Worm (Caenorhabditis elegans) whole organism, L1 larva: Measurements from ENCODE around the gene apc-10.

Experiments
- blmp-1 ChIP-seq: fragments of 150-350 bp; optimal IDR thresholded peaks from 2 replicates; lab custom pipeline; 2014; ENCODE audit warnings: missing biosample characterization, missing genetic modification characterization
- ceh-63 ChIP-seq: fragments of 200-800 bp; sonication (Bioruptor generic); optimal IDR thresholded peaks from 2 replicates; lab custom pipeline; 2018; ENCODE audit warnings: mild to moderate bottlenecking, missing genetic modification characterization, missing compliant biosample characterization
- ceh-8 ChIP-seq: fragments of 200-800 bp; sonication (Bioruptor generic); optimal IDR thresholded peaks from 2 replicates; lab custom pipeline; 2018; ENCODE audit warnings: mild to moderate bottlenecking, missing genetic modification characterization, moderate library complexity, missing compliant biosample characterization
- ceh-90 ChIP-seq: sonication (generic microtip); optimal IDR thresholded peaks from 2 replicates; lab custom pipeline; 2016; ENCODE audit warnings: missing genetic modification characterization, missing compliant biosample characterization
- ces-1 ChIP-seq: fragments of 150-350 bp; optimal IDR thresholded peaks from 2 replicates; lab custom pipeline; 2014; ENCODE audit warnings: missing biosample characterization, missing genetic modification reagents, missing genetic modification characterization
- dsc-1 ChIP-seq: sonication (generic microtip); optimal IDR thresholded peaks from 2 replicates; lab custom pipeline; 2016; ENCODE audit warnings: mild to moderate bottlenecking, missing genetic modification characterization, missing compliant biosample characterization
- egl-13 ChIP-seq: sonication (generic microtip); optimal IDR thresholded peaks from 2 replicates; lab custom pipeline; 2016; ENCODE audit warnings: missing genotype, missing genetic modification reagents, missing genetic modification characterization, missing compliant biosample characterization
- egl-27 ChIP-seq, 2 experiments: fragments of 150-350 bp in 1 of 2; sonication (generic microtip); optimal IDR thresholded peaks; 3 replicates each; lab custom pipeline; 2017 to 2018; ENCODE audit warnings: missing biosample characterization in 2 of 2, missing genetic modification characterization in 2 of 2, missing genetic modification reagents in 2 of 2
- elt-3 ChIP-seq, 6 experiments: fragments of 150-350 bp in 1 of 6; sonication (generic microtip); optimal IDR thresholded peaks; 2 replicates each; lab custom pipeline; 2017 to 2018; ENCODE audit warnings: missing biosample characterization in 6 of 6, missing genetic modification characterization in 6 of 6, inconsistent platforms in 1 of 6
- fkh-4 ChIP-seq: sonication (generic microtip); optimal IDR thresholded peaks from 2 replicates; lab custom pipeline; 2016; ENCODE audit warnings: missing compliant biosample characterization, missing genetic modification characterization, borderline replicate concordance
- fkh-8 ChIP-seq: sonication (generic microtip); optimal IDR thresholded peaks from 2 replicates; lab custom pipeline; 2016; ENCODE audit warnings: mild to moderate bottlenecking, missing genetic modification characterization, missing compliant biosample characterization
- grh-1 ChIP-seq: fragments of 200-800 bp; sonication (Bioruptor generic); IDR thresholded peaks from 2 replicates; pipeline ENCODE4 v1.3.6; 2022; ENCODE audit warnings: missing genetic modification reagents, missing genetic modification characterization, missing compliant biosample characterization
- hlh-17 ChIP-seq: fragments of 200-800 bp; sonication (Bioruptor generic); optimal IDR thresholded peaks from 2 replicates; lab custom pipeline; 2018; ENCODE audit warnings: missing genetic modification characterization, mild to moderate bottlenecking, missing compliant biosample characterization, moderate library complexity, borderline replicate concordance
- irx-1 ChIP-seq: sonication (generic microtip); optimal IDR thresholded peaks from 2 replicates; lab custom pipeline; 2016; ENCODE audit warnings: missing genetic modification characterization, missing compliant biosample characterization
- lin-14 ChIP-seq: fragments of 200-800 bp; sonication (Bioruptor generic); optimal IDR thresholded peaks from 2 replicates; lab custom pipeline; 2018; ENCODE audit warnings: mild to moderate bottlenecking, missing genetic modification characterization, moderate library complexity, missing compliant biosample characterization
- lin-15B ChIP-seq: fragments of 150-350 bp; sonication (generic microtip); optimal IDR thresholded peaks from 3 replicates; lab custom pipeline; 2014; ENCODE audit warnings: missing biosample characterization, missing genetic modification characterization
- lsy-2 ChIP-seq, 2 experiments: fragments of 150-350 bp; optimal IDR thresholded peaks; 2 replicates each; lab custom pipeline; 2014; ENCODE audit warnings: missing biosample characterization in 2 of 2, missing genetic modification characterization in 2 of 2
- mef-2 ChIP-seq: fragments of 150-350 bp; optimal IDR thresholded peaks from 2 replicates; lab custom pipeline; 2014; ENCODE audit warnings: missing biosample characterization, missing genetic modification characterization
- mep-1 ChIP-seq: fragments of 150-350 bp; optimal IDR thresholded peaks from 2 replicates; lab custom pipeline; 2014; ENCODE audit warnings: missing biosample characterization, missing genetic modification characterization
- nhr-12 ChIP-seq: sonication (generic microtip); optimal IDR thresholded peaks from 2 replicates; lab custom pipeline; 2017; ENCODE audit warnings: missing biosample characterization, missing genetic modification characterization
- nhr-20 ChIP-seq: sonication (generic microtip); optimal IDR thresholded peaks from 2 replicates; lab custom pipeline; 2016; ENCODE audit warnings: mild to moderate bottlenecking, missing genetic modification characterization, missing compliant biosample characterization
- nhr-237 ChIP-seq: fragments of 150-350 bp; optimal IDR thresholded peaks from 2 replicates; lab custom pipeline; 2014; ENCODE audit warnings: missing biosample characterization, missing genetic modification characterization
- nhr-28 ChIP-seq: fragments of 150-350 bp; optimal IDR thresholded peaks from 2 replicates; lab custom pipeline; 2014; ENCODE audit warnings: missing biosample characterization, missing genetic modification characterization
- nhr-47 ChIP-seq: sonication (generic microtip); optimal IDR thresholded peaks from 2 replicates; lab custom pipeline; 2016; ENCODE audit warnings: mild to moderate bottlenecking, missing genetic modification characterization, moderate library complexity, missing compliant biosample characterization
- nhr-71 ChIP-seq: sonication (generic microtip); optimal IDR thresholded peaks from 2 replicates; lab custom pipeline; 2016; ENCODE audit warnings: mild to moderate bottlenecking, missing genetic modification characterization, moderate library complexity, missing compliant biosample characterization
- nhr-76 ChIP-seq: sonication (generic microtip); optimal IDR thresholded peaks from 2 replicates; lab custom pipeline; 2017; ENCODE audit warnings: missing biosample characterization, missing genetic modification characterization
- nhr-77 ChIP-seq: fragments of 150-350 bp; optimal IDR thresholded peaks from 2 replicates; lab custom pipeline; 2014; ENCODE audit warnings: missing biosample characterization, missing genetic modification characterization
- nhr-85 ChIP-seq: sonication (generic microtip); peaks from one replicate; lab custom pipeline; 2016; ENCODE audit warnings: missing genetic modification characterization, inconsistent platforms, missing compliant biosample characterization
- rnt-1 ChIP-seq: sonication (generic microtip); optimal IDR thresholded peaks from 2 replicates; lab custom pipeline; 2016; ENCODE audit warnings: mild to moderate bottlenecking, missing genetic modification characterization, moderate library complexity, missing compliant biosample characterization
- snpc-4 ChIP-seq: fragments of 150-350 bp; optimal IDR thresholded peaks from 2 replicates; lab custom pipeline; 2014; ENCODE audit warnings: missing biosample characterization, missing genetic modification characterization
- snu-23 ChIP-seq: sonication (generic microtip); optimal IDR thresholded peaks from 2 replicates; lab custom pipeline; 2016; ENCODE audit warnings: missing genetic modification characterization, missing compliant biosample characterization
- sptf-1 ChIP-seq: fragments of 150-350 bp; optimal IDR thresholded peaks from 2 replicates; lab custom pipeline; 2014; ENCODE audit warnings: missing biosample characterization, missing genetic modification characterization
- unc-130 ChIP-seq: fragments of 150-350 bp; optimal IDR thresholded peaks from 2 replicates; lab custom pipeline; 2017; ENCODE audit warnings: missing biosample characterization, missing genetic modification characterization, inconsistent platforms
- zag-1 ChIP-seq: fragments of 150-350 bp; optimal IDR thresholded peaks from 2 replicates; lab custom pipeline; 2014; ENCODE audit warnings: missing biosample characterization, missing genetic modification characterization
- ztf-11 ChIP-seq, 2 experiments: sonication (generic microtip); optimal IDR thresholded peaks; 2 replicates each; lab custom pipeline; 2016 to 2017; ENCODE audit warnings: missing genetic modification characterization in 2 of 2, missing biosample characterization in 1 of 2, missing compliant biosample characterization in 1 of 2

apc-10 gene

DNA sequence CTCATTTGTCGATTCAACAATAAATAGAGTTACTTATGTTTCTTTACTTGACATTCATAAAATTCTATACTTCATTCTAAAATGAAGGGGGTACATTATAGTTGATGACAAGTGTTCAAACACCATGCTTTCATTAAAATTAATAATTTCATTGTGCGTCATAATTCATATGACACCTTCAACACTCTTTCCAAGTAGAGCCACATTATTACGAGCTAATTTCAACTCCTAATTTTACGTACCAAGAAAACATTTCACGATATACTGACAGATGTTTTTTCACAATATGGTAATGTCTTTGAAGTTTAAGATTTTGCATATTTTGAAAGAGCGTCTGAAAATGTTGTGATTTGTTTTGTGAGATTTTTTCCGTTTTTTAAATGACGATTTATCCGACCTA is 39.3 kb upstream of the apc-10 start (continued):
- TF ChIP-seq nhr-76 (tag; lab: Kevin White, UChicago) (no peak), fkh-4 (tag; lab: Kevin White, UChicago) (no peak)
- TF ChIP-seq, all 84 proteins: peak for 15

ce11 chrV:10464746-10465145 is 38.6 kb upstream of the apc-10 start:
- peak in 1 of 2 experiments; percentile 12 for TF ChIP-seq lsy-2 (tag; optimal IDR thresholded peaks at IDR 0.05; lab: Kevin White, UChicago)
- TF ChIP-seq nhr-77: no peak
- TF ChIP-seq snpc-4 (tag; lab: Kevin White, UChicago): no peak
- TF ChIP-seq lin-14 (GFP tag; lab: Kevin White, UChicago): peak; percentile 41
- TF ChIP-seq sptf-1: no peak
- TF ChIP-seq unc-130 (tag; lab: Kevin White, UChicago): no peak
- no peak for TF ChIP-seq ceh-90 (tag; lab: Kevin White, UChicago)
- TF ChIP-seq fkh-8 (tag; lab: Kevin White, UChicago): peak; percentile 33
- no peak for TF ChIP-seq mef-2 (tag; lab: Kevin White, UChicago)
- no peak for TF ChIP-seq rnt-1 (tag; lab: Kevin White, UChicago)

DNA sequence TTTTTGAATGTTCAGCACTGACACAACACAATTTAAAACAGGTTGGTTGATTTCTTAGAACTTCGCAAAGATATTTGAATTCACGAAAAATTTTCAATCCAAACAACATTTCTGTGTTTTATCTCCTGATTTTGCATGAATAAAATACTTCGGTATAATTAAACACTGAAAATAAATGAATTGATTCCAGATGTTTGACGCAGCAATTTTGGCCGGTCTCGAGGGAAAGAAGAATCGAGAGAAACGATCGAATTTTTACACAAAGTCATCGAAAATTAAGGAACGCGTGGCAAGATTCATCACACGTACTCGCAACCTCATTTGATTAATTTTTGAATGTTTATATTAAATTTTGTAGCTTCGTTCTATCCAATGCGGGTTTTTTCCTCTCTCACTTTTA is 38.0 kb upstream of the apc-10 start:
- TF ChIP-seq mep-1 (tag; lab: Kevin White, UChicago) (no peak), nhr-237 (tag; lab: Kevin White, UChicago) (no peak), nhr-28 (no peak), ceh-63 (GFP tag; lab: Kevin White, UChicago) (no peak), hlh-17 (GFP tag; lab: Kevin White, UChicago) (no peak), nhr-85 (tag; lab: Kevin White, UChicago) (peak; percentile 61), dsc-1 (peak; percentile 96), nhr-12 (tag; lab: Kevin White, UChicago) (no peak), ceh-8 (no peak), fkh-4 (tag; lab: Kevin White, UChicago) (peak; percentile 87)

DNA sequence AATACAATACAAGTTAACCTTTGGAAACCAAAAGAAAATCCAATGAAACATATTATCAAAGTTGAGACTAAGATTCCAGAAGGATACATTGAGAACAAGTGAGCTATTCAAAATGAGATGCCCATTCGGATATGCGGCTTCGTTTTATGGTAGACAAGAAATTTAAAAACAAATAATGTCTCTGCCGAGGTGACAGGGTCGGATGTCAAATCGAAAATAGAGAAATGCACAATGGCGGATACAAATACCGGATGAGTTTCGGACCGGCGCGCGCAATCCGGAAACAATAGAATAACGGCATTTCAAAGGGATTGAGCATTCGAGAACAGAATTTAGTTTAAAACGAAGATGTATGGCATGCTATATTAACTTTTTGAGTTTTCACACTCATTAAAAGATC is 37.1 kb upstream of the apc-10 start, which contains the start of gene F22E12.3:
F22E12.3 (minus strand) TSS at position 101 of the 400 bp plus-strand sequence.
- TF ChIP-seq egl-27 (tag; optimal IDR thresholded peaks at IDR 0.05; lab: Kevin White, UChicago): no peak
- no peak for TF ChIP-seq lin-15B (tag; lab: Kevin White, UChicago)
- TF ChIP-seq ces-1 (GFP tag; lab: Kevin White, UChicago): no peak

- TF ChIP-seq egl-13 (tag; lab: Kevin White, UChicago) (no peak), nhr-85 (tag; lab: Kevin White, UChicago) (peak; percentile 32)
- TF ChIP-seq, all 84 proteins: peak for 1
Measured at ce11 chrV:10462066-10462465, 35.9 kb upstream of the apc-10 start, which contains the start of gene chw-1. Gene chw-1, plus strand, starts transcription at chrV:10462282.

DNA sequence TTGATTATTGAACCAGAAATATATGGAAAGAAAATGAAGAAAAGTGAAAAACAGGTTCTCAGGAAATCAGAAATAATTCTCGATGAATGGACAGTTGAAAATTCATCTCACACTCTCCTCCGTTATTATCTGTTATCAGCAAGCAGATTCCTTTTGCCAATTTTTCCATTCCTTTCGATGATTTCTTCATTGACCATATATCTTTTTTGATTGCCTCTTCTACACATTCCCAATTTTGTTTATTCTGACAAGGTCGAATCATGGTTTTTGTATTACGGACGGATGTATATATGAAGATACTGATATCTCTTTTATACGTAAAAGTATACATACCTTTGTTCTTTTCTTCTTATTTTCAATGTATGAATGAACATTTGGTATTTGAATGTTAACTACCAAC is 34.5 kb upstream of the apc-10 start:
- TF ChIP-seq lsy-2 (tag; optimal IDR thresholded peaks at IDR 0.05; lab: Kevin White, UChicago) (peak in 1 of 2 experiments; percentile 29), grh-1 (GFP tag; lab: Robert Waterston, UW) (peak; percentile 24; the same call in 1 of the 2 replicates), ztf-11 (tag; optimal IDR thresholded peaks at IDR 0.05; lab: Kevin White, UChicago) (no peak), nhr-85 (tag; lab: Kevin White, UChicago) (peak; percentile 90), elt-3 (tag; optimal IDR thresholded peaks at IDR 0.05; lab: Kevin White, UChicago) (peak in 3 of 6 experiments; percentile 25 to 86 (median 69)), blmp-1 (tag; lab: Kevin White, UChicago) (peak; percentile 70), snu-23 (GFP tag; lab: Kevin White, UChicago) (peak; percentile 30), nhr-20 (tag; lab: Kevin White, UChicago) (peak; percentile 31), hlh-17 (GFP tag; lab: Kevin White, UChicago) (no peak), nhr-47 (tag; lab: Kevin White, UChicago) (no peak), irx-1 (tag; lab: Kevin White, UChicago) (no peak), zag-1 (tag; lab: Kevin White, UChicago) (no peak), nhr-71 (tag; lab: Kevin White, UChicago) (peak; percentile 37), lin-14 (GFP tag; lab: Kevin White, UChicago) (peak; percentile 74)
